Worm (Caenorhabditis elegans) whole organism, L4 larva: Measurements from ENCODE around the gene npr-31.

Experiments
- D1046.2 ChIP-seq: fragments of 200-800 bp; sonication (Bioruptor generic); IDR thresholded peaks from 2 replicates; pipeline ENCODE4 v1.3.6; 2022; ENCODE audit warnings: missing genetic modification characterization, missing compliant biosample characterization
- F49E8.2 ChIP-seq: sonication (generic microtip); optimal IDR thresholded peaks from 2 replicates; lab custom pipeline; 2016; ENCODE audit warnings: missing compliant biosample characterization, mild to moderate bottlenecking, missing genetic modification characterization, borderline replicate concordance
- T20F7.1 ChIP-seq: fragments of 200-800 bp; sonication (Bioruptor generic); optimal IDR thresholded peaks from 2 replicates; lab custom pipeline; 2018; ENCODE audit warnings: mild to moderate bottlenecking, missing genetic modification characterization, missing compliant biosample characterization
- Y5F2A.4 ChIP-seq: fragments of 200-800 bp; sonication (Bioruptor generic); optimal IDR thresholded peaks from 2 replicates; lab custom pipeline; 2018; ENCODE audit warnings: mild to moderate bottlenecking, missing genetic modification characterization, missing compliant biosample characterization
- Y75B8A.6 ChIP-seq: fragments of 200-800 bp; sonication (Bioruptor generic); IDR thresholded peaks from 2 replicates; pipeline ENCODE4 v1.3.6; 2022; ENCODE audit warnings: missing genetic modification reagents, missing genetic modification characterization, missing compliant biosample characterization
- ZK546.5 ChIP-seq, 2 experiments: sonication (generic microtip); optimal IDR thresholded peaks; 2 replicates each; lab custom pipeline; 2017; ENCODE audit warnings: missing biosample characterization in 2 of 2, missing genetic modification characterization in 2 of 2
- aha-1 ChIP-seq: fragments of 150-350 bp; peaks from one replicate; lab custom pipeline; 2014; ENCODE audit warnings: missing biosample characterization, missing genetic modification characterization
- aly-2 ChIP-seq: sonication (generic microtip); optimal IDR thresholded peaks from 2 replicates; lab custom pipeline; 2018; ENCODE audit warnings: missing biosample characterization, missing genetic modification characterization
- ceh-20 ChIP-seq: fragments of 200-800 bp; sonication (Bioruptor generic); IDR thresholded peaks from 2 replicates; pipeline ENCODE4 v1.3.6; 2022; ENCODE audit warnings: missing genetic modification reagents, missing genetic modification characterization, missing compliant biosample characterization
- ceh-28 ChIP-seq: fragments of 150-350 bp; optimal IDR thresholded peaks from 2 replicates; lab custom pipeline; 2014; ENCODE audit warnings: missing biosample characterization, missing genetic modification reagents, missing genetic modification characterization
- ceh-44 ChIP-seq: fragments of 200-800 bp; sonication (Bioruptor generic); IDR thresholded peaks from 2 replicates; pipeline ENCODE4 v1.3.6; 2022; ENCODE audit warnings: missing genetic modification reagents, missing genetic modification characterization, missing compliant biosample characterization
- ceh-82 ChIP-seq: sonication (generic microtip); optimal IDR thresholded peaks from 2 replicates; lab custom pipeline; 2017; ENCODE audit warnings: missing biosample characterization, missing genetic modification characterization
- daf-16 ChIP-seq, 3 experiments: sonication (generic microtip); optimal IDR thresholded peaks; 2 replicates each; lab custom pipeline; 2016 to 2017; ENCODE audit warnings: missing genetic modification characterization in 3 of 3, missing genetic modification reagents in 3 of 3, mild to moderate bottlenecking in 2 of 3, missing compliant biosample characterization in 2 of 3, missing biosample characterization in 1 of 3, moderate library complexity in 1 of 3
- dve-1 ChIP-seq: sonication (generic microtip); optimal IDR thresholded peaks from 2 replicates; lab custom pipeline; 2017; ENCODE audit warnings: antibody characterized with exemption, mild to moderate bottlenecking, missing genetic modification characterization, missing compliant biosample characterization; ENCODE audit not compliant: insufficient read depth
- egl-27 ChIP-seq: sonication (generic microtip); optimal IDR thresholded peaks from 3 replicates; lab custom pipeline; 2017; ENCODE audit warnings: missing biosample characterization, missing genetic modification reagents, missing genetic modification characterization
- egl-43 ChIP-seq: fragments of 200-800 bp; sonication (Bioruptor generic); IDR thresholded peaks from 2 replicates; pipeline ENCODE4 v1.3.6; 2022; ENCODE audit warnings: missing genetic modification reagents, missing genetic modification characterization, missing compliant biosample characterization
- fos-1 ChIP-seq: fragments of 150-350 bp; optimal IDR thresholded peaks from 2 replicates; lab custom pipeline; 2014; ENCODE audit warnings: missing biosample characterization, missing genetic modification characterization
- hif-1 ChIP-seq, 2 experiments: sonication (generic microtip); optimal IDR thresholded peaks; 2 replicates each; lab custom pipeline; 2016 to 2017; ENCODE audit warnings: missing compliant biosample characterization in 2 of 2, missing genetic modification characterization in 2 of 2, missing genetic modification reagents in 2 of 2, missing genotype in 2 of 2, mild to moderate bottlenecking in 1 of 2
- lim-7 ChIP-seq: fragments of 200-800 bp; sonication (Bioruptor generic); IDR thresholded peaks from 2 replicates; pipeline ENCODE4 v1.3.6; 2022; ENCODE audit warnings: missing genetic modification characterization, missing compliant biosample characterization
- madf-9 ChIP-seq: fragments of 200-800 bp; sonication (Bioruptor generic); conservative IDR thresholded peaks from 2 replicates; pipeline ENCODE4 v1.3.6; 2022; ENCODE audit warnings: missing genetic modification reagents, missing genetic modification characterization, missing compliant biosample characterization
- mep-1 ChIP-seq: fragments of 150-350 bp; sonication (generic microtip); optimal IDR thresholded peaks from 3 replicates; lab custom pipeline; 2014; ENCODE audit warnings: missing biosample characterization, missing genetic modification characterization
- mes-2 ChIP-seq: sonication (generic microtip); optimal IDR thresholded peaks from 2 replicates; lab custom pipeline; 2016; ENCODE audit warnings: missing genotype, mild to moderate bottlenecking, missing genetic modification characterization, missing compliant biosample characterization; ENCODE audit not compliant: poor library complexity, severe bottlenecking
- nhr-111 ChIP-seq: fragments of 200-800 bp; sonication (Bioruptor generic); optimal IDR thresholded peaks from 2 replicates; lab custom pipeline; 2018; ENCODE audit warnings: mild to moderate bottlenecking, missing genetic modification characterization, missing compliant biosample characterization
- nhr-237 ChIP-seq: sonication (generic microtip); optimal IDR thresholded peaks from 2 replicates; lab custom pipeline; 2017; ENCODE audit warnings: missing biosample characterization, missing genetic modification characterization
- nhr-41 ChIP-seq: fragments of 200-800 bp; sonication (Bioruptor generic); IDR thresholded peaks from 2 replicates; pipeline ENCODE4 v1.3.6; 2022; ENCODE audit warnings: missing genetic modification reagents, missing genetic modification characterization, missing compliant biosample characterization
- nhr-76 ChIP-seq: fragments of 150-350 bp; optimal IDR thresholded peaks from 2 replicates; lab custom pipeline; 2014; ENCODE audit warnings: missing biosample characterization, missing genetic modification characterization
- nhr-77 ChIP-seq: fragments of 150-350 bp; optimal IDR thresholded peaks from 2 replicates; lab custom pipeline; 2014; ENCODE audit warnings: missing biosample characterization, missing genetic modification characterization
- php-3 ChIP-seq: fragments of 200-800 bp; sonication (Bioruptor generic); IDR thresholded peaks from 2 replicates; pipeline ENCODE4 v1.3.6; 2022; ENCODE audit warnings: missing genetic modification reagents, missing genetic modification characterization, missing compliant biosample characterization
- pqm-1 ChIP-seq: sonication (generic microtip); optimal IDR thresholded peaks from 2 replicates; lab custom pipeline; 2017; ENCODE audit warnings: missing biosample characterization, missing genetic modification characterization
- set-16 ChIP-seq: fragments of 200-800 bp; sonication (Bioruptor generic); IDR thresholded peaks from 2 replicates; pipeline ENCODE4 v1.3.6; 2022; ENCODE audit warnings: missing genetic modification reagents, missing genetic modification characterization, missing compliant biosample characterization
- snpc-4 ChIP-seq: fragments of 150-350 bp; optimal IDR thresholded peaks from 2 replicates; lab custom pipeline; 2014; ENCODE audit warnings: missing biosample characterization, missing genetic modification characterization
- spr-1 ChIP-seq: sonication (generic microtip); optimal IDR thresholded peaks from 2 replicates; lab custom pipeline; 2016; ENCODE audit warnings: mild to moderate bottlenecking, missing genetic modification characterization, missing compliant biosample characterization
- tra-1 ChIP-seq: fragments of 200-800 bp; sonication (Bioruptor generic); IDR thresholded peaks from 2 replicates; pipeline ENCODE4 v1.3.6; 2022; ENCODE audit warnings: missing genetic modification reagents, missing genetic modification characterization, missing compliant biosample characterization
- unc-62 ChIP-seq, 3 experiments: fragments of 150-350 bp in 1 of 3; sonication (generic microtip); optimal IDR thresholded peaks in 2 of 3; peaks in 1 of 3; 1 replicate in 1 of 3; 2 replicates in 2 of 3; lab custom pipeline; 2014 to 2017; ENCODE audit warnings: missing biosample characterization in 3 of 3, missing genetic modification characterization in 3 of 3, missing genetic modification reagents in 3 of 3, missing genotype in 1 of 3
- ztf-11 ChIP-seq: fragments of 150-350 bp; optimal IDR thresholded peaks from 2 replicates; lab custom pipeline; 2014; ENCODE audit warnings: missing biosample characterization, missing genetic modification characterization
- ztf-7 ChIP-seq: fragments of 150-350 bp; optimal IDR thresholded peaks from 2 replicates; lab custom pipeline; 2014; ENCODE audit warnings: missing biosample characterization, missing genetic modification characterization

The npr-31 gene

ce11 chrII:7183493-7184272 is 39.3 kb downstream of the npr-31 start, which contains the start of gene pdl-1 (continued):
- TF ChIP-seq mes-2 (tag; lab: Kevin White, UChicago), result peak; percentile 86
- no peak for TF ChIP-seq ztf-11 (tag; lab: Kevin White, UChicago)
- peak; percentile 78 for TF ChIP-seq spr-1
- TF ChIP-seq set-16 (GFP tag; lab: Robert Waterston, UW), result peak; percentile 54; the same call in 1 of the 2 replicates
- TF ChIP-seq nhr-41 (GFP tag; lab: Robert Waterston, UW), result peak; percentile 86
- peak; percentile 94 for TF ChIP-seq Y5F2A.4 (GFP tag; lab: Kevin White, UChicago)
- no peak for TF ChIP-seq ZK546.5 (tag; optimal IDR thresholded peaks at IDR 0.05; lab: Kevin White, UChicago)
- no peak for TF ChIP-seq ceh-82 (tag; lab: Kevin White, UChicago)
- TF ChIP-seq daf-16 (GFP tag; optimal IDR thresholded peaks at IDR 0.05; lab: Kevin White, UChicago), result peak; percentile 70 to 93
- TF ChIP-seq daf-16 (tag; optimal IDR thresholded peaks at IDR 0.05; lab: Kevin White, UChicago), result peak; percentile 81
- peak in 1 of 2 experiments; percentile 69 for TF ChIP-seq hif-1 (tag; optimal IDR thresholded peaks at IDR 0.05; lab: Kevin White, UChicago)
- TF ChIP-seq snpc-4, result no peak
- peak; percentile 40 for TF ChIP-seq ztf-7
- no peak for TF ChIP-seq egl-27 (tag; lab: Kevin White, UChicago)
- no peak for TF ChIP-seq fos-1 (tag; lab: Kevin White, UChicago)
- TF ChIP-seq php-3, result peak; percentile 80

ce11 chrII:7186117-7186516 is 41.7 kb downstream of the npr-31 start:
- no peak for TF ChIP-seq ceh-20
- TF ChIP-seq dve-1 (tag; lab: Kevin White, UChicago), result no peak
- TF ChIP-seq nhr-76 (tag; lab: Kevin White, UChicago), result no peak
- TF ChIP-seq ceh-44 (GFP tag; lab: Robert Waterston, UW), result no peak
- no peak for TF ChIP-seq nhr-77
- TF ChIP-seq aha-1 (tag; lab: Kevin White, UChicago), result peak; percentile 26
- TF ChIP-seq ZK546.5 (tag; optimal IDR thresholded peaks at IDR 0.05; lab: Kevin White, UChicago), result no peak
- no peak for TF ChIP-seq nhr-237 (tag; lab: Kevin White, UChicago)
- TF ChIP-seq hif-1 (tag; optimal IDR thresholded peaks at IDR 0.05; lab: Kevin White, UChicago), result no peak
- no peak for TF ChIP-seq ceh-82 (tag; lab: Kevin White, UChicago)
- TF ChIP-seq egl-43 (GFP tag; lab: Robert Waterston, UW), result no peak
- peak in 1 of 2 experiments; percentile 97 for TF ChIP-seq unc-62 (GFP tag; optimal IDR thresholded peaks at IDR 0.05 in 1 of 2; lab: Kevin White, UChicago)
- no peak for TF ChIP-seq unc-62 (tag; optimal IDR thresholded peaks at IDR 0.05; lab: Kevin White, UChicago)
- no peak for TF ChIP-seq nhr-111

DNA sequence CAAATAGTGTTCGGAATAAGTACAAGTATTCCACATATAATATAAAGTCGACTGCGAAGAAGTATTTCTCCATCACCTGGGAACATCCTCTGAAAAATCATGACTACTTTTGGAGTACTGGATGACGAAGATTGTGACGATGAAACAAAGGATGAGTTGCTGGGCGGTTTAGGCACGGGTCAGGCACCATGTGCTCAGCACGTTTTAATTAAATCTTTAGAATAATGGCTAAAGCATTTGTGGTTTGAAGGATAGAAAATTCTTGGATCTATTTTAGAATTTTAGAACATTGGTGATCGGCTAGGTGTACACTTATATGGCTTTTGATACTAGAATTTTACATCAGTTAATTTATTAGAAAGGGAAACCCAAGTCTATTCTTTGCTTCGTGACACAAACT is 42.7 kb downstream of the npr-31 start, which contains the start of gene C27H5.6:
Gene C27H5.6 (minus strand): TSS at position 101 of the 400 bp plus-strand sequence.
- no peak for TF ChIP-seq dve-1 (tag; lab: Kevin White, UChicago)
- TF ChIP-seq F49E8.2, result no peak
- TF ChIP-seq nhr-41 (GFP tag; lab: Robert Waterston, UW), result no peak
- no peak for TF ChIP-seq mep-1 (tag; lab: Kevin White, UChicago)
- TF ChIP-seq Y75B8A.6 (GFP tag; lab: Robert Waterston, UW), result no peak
- no peak for TF ChIP-seq spr-1
- no peak for TF ChIP-seq ceh-28
- no peak for TF ChIP-seq D1046.2 (GFP tag; lab: Robert Waterston, UW)
- TF ChIP-seq aly-2, result no peak
- TF ChIP-seq ceh-20, result no peak
- TF ChIP-seq lim-7 (GFP tag; lab: Robert Waterston, UW), result no peak
- no peak for TF ChIP-seq tra-1 (GFP tag; lab: Robert Waterston, UW)
- TF ChIP-seq ztf-7, result no peak
- TF ChIP-seq nhr-111, result no peak
- no peak for TF ChIP-seq T20F7.1 (GFP tag; lab: Kevin White, UChicago)
- no peak for TF ChIP-seq madf-9 (GFP tag; lab: Robert Waterston, UW)
- TF ChIP-seq pqm-1 (tag; lab: Kevin White, UChicago), result no peak
